Fruit fly (Drosophila melanogaster) whole organism, embryonic: ENCODE measurements around the gene gogo.

Experiments
- Aef1 ChIP-seq: fragments of 200-800 bp; sonication (Bioruptor generic); IDR thresholded peaks from 3 replicates; pipeline ENCODE4 v1.3.6; 2022; ENCODE audit warnings: missing biosample characterization, missing genetic modification characterization
- Atf3 ChIP-seq: fragments of 200-800 bp; sonication (Bioruptor generic); optimal IDR thresholded peaks from 3 replicates; lab custom pipeline; 2016; ENCODE audit warnings: missing biosample characterization, missing genetic modification characterization
- CG11247 ChIP-seq: fragments of 200-800 bp; sonication (Bioruptor generic); IDR thresholded peaks from 2 replicates; pipeline ENCODE4 v1.3.6; 2022; ENCODE audit warnings: missing biosample characterization, missing genetic modification characterization
- CG12071 ChIP-seq: fragments of 200-800 bp; sonication (Bioruptor generic); optimal IDR thresholded peaks from 3 replicates; lab custom pipeline; 2018; ENCODE audit warnings: missing biosample characterization, mild to moderate bottlenecking, missing genetic modification characterization
- CG1233 ChIP-seq: fragments of 200-800 bp; sonication (Bioruptor generic); optimal IDR thresholded peaks from 4 replicates; lab custom pipeline; 2018; ENCODE audit warnings: missing biosample characterization, mild to moderate bottlenecking, missing genetic modification characterization
- CG12659 ChIP-seq: fragments of 200-800 bp; sonication (Bioruptor generic); optimal IDR thresholded peaks from 3 replicates; lab custom pipeline; 2017; ENCODE audit warnings: mild to moderate bottlenecking, missing biosample characterization, missing genetic modification reagents, missing genetic modification characterization
- CG15601 ChIP-seq: fragments of 200-800 bp; sonication (Bioruptor generic); optimal IDR thresholded peaks from 3 replicates; lab custom pipeline; 2019; ENCODE audit warnings: missing biosample characterization, mild to moderate bottlenecking, missing genetic modification characterization, moderate library complexity
- CG16815 ChIP-seq: fragments of 200-800 bp; sonication (Bioruptor generic); optimal IDR thresholded peaks from 3 replicates; lab custom pipeline; 2017; ENCODE audit warnings: missing biosample characterization, mild to moderate bottlenecking, missing genetic modification characterization
- CG17385 ChIP-seq: fragments of 200-800 bp; sonication (Bioruptor generic); optimal IDR thresholded peaks from 3 replicates; lab custom pipeline; 2018; ENCODE audit warnings: missing biosample characterization, mild to moderate bottlenecking, missing genetic modification characterization
- CG17912 ChIP-seq: fragments of 200-800 bp; sonication (Bioruptor generic); optimal IDR thresholded peaks from 2 replicates; lab custom pipeline; 2018; ENCODE audit warnings: missing biosample characterization, mild to moderate bottlenecking, missing genetic modification characterization
- CG2199 ChIP-seq: fragments of 200-800 bp; sonication (Bioruptor generic); IDR thresholded peaks from 3 replicates; pipeline ENCODE4 v1.3.6; 2022; ENCODE audit warnings: missing biosample characterization, missing genetic modification characterization
- CG3847 ChIP-seq: fragments of 200-800 bp; sonication (Bioruptor generic); IDR thresholded peaks from 2 replicates; pipeline ENCODE4 v1.3.6; 2022; ENCODE audit warnings: missing biosample characterization, missing genetic modification characterization
- CG6175 ChIP-seq: fragments of 200-800 bp; sonication (Bioruptor generic); IDR thresholded peaks from 3 replicates; pipeline ENCODE4 v1.3.6; 2022; ENCODE audit warnings: missing biosample characterization, missing genetic modification characterization
- CG6791 ChIP-seq: fragments of 200-800 bp; sonication (Bioruptor generic); IDR thresholded peaks from 3 replicates; pipeline ENCODE4 v1.3.6; 2022; ENCODE audit warnings: missing biosample characterization, missing genetic modification characterization; ENCODE audit not compliant: partially characterized antibody
- CG8388 ChIP-seq: fragments of 200-800 bp; sonication (Bioruptor generic); optimal IDR thresholded peaks from 2 replicates; lab custom pipeline; 2019; ENCODE audit warnings: missing biosample characterization, mild to moderate bottlenecking, missing genetic modification characterization, moderate library complexity
- CrebB ChIP-seq: fragments of 200-800 bp; sonication (Bioruptor generic); optimal IDR thresholded peaks from 3 replicates; lab custom pipeline; 2018; ENCODE audit warnings: missing biosample characterization, mild to moderate bottlenecking, missing genetic modification characterization
- Dll ChIP-seq: fragments of 200-800 bp; sonication (Bioruptor generic); IDR thresholded peaks from 4 replicates; pipeline ENCODE4 v1.3.6; 2022; ENCODE audit warnings: missing biosample characterization, missing genetic modification characterization; ENCODE audit not compliant: partially characterized antibody
- Fer1 ChIP-seq: fragments of 200-800 bp; sonication (Bioruptor generic); optimal IDR thresholded peaks from 2 replicates; lab custom pipeline; 2017; ENCODE audit warnings: missing biosample characterization, mild to moderate bottlenecking, missing genetic modification characterization
- Fer2 ChIP-seq: fragments of 200-800 bp; sonication (Bioruptor generic); optimal IDR thresholded peaks from 2 replicates; lab custom pipeline; 2018; ENCODE audit warnings: missing biosample characterization, mild to moderate bottlenecking, missing genetic modification characterization, moderate library complexity
- HLH54F ChIP-seq: fragments of 200-800 bp; sonication (Bioruptor generic); optimal IDR thresholded peaks from 3 replicates; lab custom pipeline; 2016; ENCODE audit warnings: missing biosample characterization, missing genetic modification characterization
- HmgD ChIP-seq: fragments of 200-800 bp; sonication (Bioruptor generic); optimal IDR thresholded peaks from 3 replicates; lab custom pipeline; 2016; ENCODE audit warnings: missing biosample characterization, missing genetic modification characterization
- HmgZ ChIP-seq: fragments of 200-800 bp; sonication (Bioruptor generic); optimal IDR thresholded peaks from 2 replicates; lab custom pipeline; 2018; ENCODE audit warnings: missing biosample characterization, mild to moderate bottlenecking, missing genetic modification characterization
- Jarid2 ChIP-seq: fragments of 200-800 bp; sonication (Bioruptor generic); optimal IDR thresholded peaks from 3 replicates; lab custom pipeline; 2017; ENCODE audit warnings: mild to moderate bottlenecking, missing biosample characterization, missing genetic modification reagents, missing genetic modification characterization
- Rfx ChIP-seq: fragments of 200-800 bp; sonication (Bioruptor generic); IDR thresholded peaks from 2 replicates; pipeline ENCODE4 v1.3.6; 2022; ENCODE audit warnings: missing biosample characterization, missing genetic modification characterization
- Sry-δ ChIP-seq: fragments of 200-800 bp; sonication (Bioruptor generic); optimal IDR thresholded peaks from 2 replicates; lab custom pipeline; 2016; ENCODE audit warnings: missing biosample characterization, missing genetic modification characterization
- Xrp1 ChIP-seq: fragments of 200-800 bp; sonication (Bioruptor generic); IDR thresholded peaks from 2 replicates; pipeline ENCODE4 v1.3.6; 2022; ENCODE audit warnings: missing biosample characterization, missing genetic modification characterization
- ato ChIP-seq: fragments of 200-800 bp; sonication (Bioruptor generic); IDR thresholded peaks from 2 replicates; pipeline ENCODE4 v1.3.6; 2022; ENCODE audit warnings: missing biosample characterization, missing genetic modification characterization; ENCODE audit not compliant: partially characterized antibody
- bcd ChIP-seq: fragments of 200-800 bp; sonication (Bioruptor generic); optimal IDR thresholded peaks from 2 replicates; lab custom pipeline; 2017; ENCODE audit warnings: missing biosample characterization, mild to moderate bottlenecking, missing genetic modification characterization
- caup ChIP-seq: fragments of 200-800 bp; sonication (Bioruptor generic); optimal IDR thresholded peaks from 3 replicates; lab custom pipeline; 2017; ENCODE audit warnings: missing biosample characterization, mild to moderate bottlenecking, missing genetic modification characterization, moderate library complexity; ENCODE audit not compliant: severe bottlenecking
- fu2 ChIP-seq: fragments of 200-800 bp; sonication (Bioruptor generic); optimal IDR thresholded peaks from 2 replicates; lab custom pipeline; 2016; ENCODE audit warnings: missing biosample characterization, missing genetic modification characterization
- hb ChIP-seq: fragments of 200-800 bp; sonication (Bioruptor generic); IDR thresholded peaks from 3 replicates; pipeline ENCODE4 v1.3.6; 2022; ENCODE audit warnings: missing biosample characterization, missing genetic modification characterization; ENCODE audit not compliant: partially characterized antibody
- ken ChIP-seq: fragments of 200-800 bp; sonication (Bioruptor generic); IDR thresholded peaks from 3 replicates; pipeline ENCODE4 v1.3.6; 2022; ENCODE audit warnings: missing biosample characterization, missing genetic modification characterization
- klu ChIP-seq: fragments of 200-800 bp; sonication (Bioruptor generic); IDR thresholded peaks from 2 replicates; pipeline ENCODE4 v1.3.6; 2022; ENCODE audit warnings: missing biosample characterization, missing genetic modification characterization
- lmd ChIP-seq: fragments of 200-800 bp; sonication (Bioruptor generic); IDR thresholded peaks from 2 replicates; pipeline ENCODE4 v1.3.6; 2022; ENCODE audit warnings: missing biosample characterization, missing genetic modification characterization
- mld ChIP-seq: fragments of 200-800 bp; sonication (Bioruptor generic); IDR thresholded peaks from 3 replicates; pipeline ENCODE4 v1.3.6; 2022; ENCODE audit warnings: missing biosample characterization, missing genetic modification characterization; ENCODE audit not compliant: partially characterized antibody
- nerfin-1 ChIP-seq: fragments of 200-800 bp; sonication (Bioruptor generic); optimal IDR thresholded peaks from 3 replicates; lab custom pipeline; 2019; ENCODE audit warnings: missing biosample characterization, mild to moderate bottlenecking, missing genetic modification characterization, moderate library complexity
- peb ChIP-seq: fragments of 200-800 bp; sonication (Bioruptor generic); IDR thresholded peaks from 2 replicates; pipeline ENCODE4 v1.3.6; 2022; ENCODE audit warnings: missing biosample characterization, missing genetic modification characterization
- run ChIP-seq: fragments of 200-800 bp; sonication (Bioruptor generic); optimal IDR thresholded peaks from 3 replicates; lab custom pipeline; 2018; ENCODE audit warnings: missing biosample characterization, mild to moderate bottlenecking, missing genetic modification characterization
- sc ChIP-seq, 3 experiments: fragments of >200 bp in 2 of 3; fragments of 200-800 bp in 1 of 3; sonication (Bioruptor generic) in 1 of 3; optimal IDR thresholded peaks; 2 replicates in 2 of 3; 3 replicates in 1 of 3; lab custom pipeline; 2017; ENCODE audit warnings: mild to moderate bottlenecking in 1 of 3, missing biosample characterization in 1 of 3, missing genetic modification characterization in 1 of 3, missing genetic modification reagents in 1 of 3
- sd ChIP-seq: fragments of 200-800 bp; sonication (Bioruptor generic); optimal IDR thresholded peaks from 3 replicates; lab custom pipeline; 2018; ENCODE audit warnings: missing biosample characterization, mild to moderate bottlenecking, missing genetic modification characterization, moderate library complexity
- toy ChIP-seq: fragments of 200-800 bp; sonication (Bioruptor generic); IDR thresholded peaks from 2 replicates; pipeline ENCODE4 v1.3.6; 2022; ENCODE audit warnings: missing biosample characterization, missing genetic modification characterization
- twi ChIP-seq: fragments of 200-800 bp; optimal IDR thresholded peaks from 2 replicates; lab custom pipeline; 2019; ENCODE audit warnings: missing biosample characterization, mild to moderate bottlenecking, missing genetic modification characterization, moderate library complexity
- vfl ChIP-seq: fragments of 200-800 bp; sonication (Bioruptor generic); optimal IDR thresholded peaks from 2 replicates; lab custom pipeline; 2016; ENCODE audit warnings: missing biosample characterization, missing genetic modification characterization
- vvl ChIP-seq: fragments of 200-800 bp; sonication (Bioruptor generic); IDR thresholded peaks from 2 replicates; pipeline ENCODE4 v1.3.6; 2022; ENCODE audit warnings: missing biosample characterization, missing genetic modification characterization
- z ChIP-seq: fragments of 200-800 bp; sonication (Bioruptor generic); IDR thresholded peaks from 3 replicates; pipeline ENCODE4 v1.3.6; 2022; ENCODE audit warnings: missing biosample characterization, missing genetic modification characterization
- zen ChIP-seq: fragments of 200-800 bp; sonication (Bioruptor generic); optimal IDR thresholded peaks from 3 replicates; lab custom pipeline; 2018; ENCODE audit warnings: missing biosample characterization, mild to moderate bottlenecking, missing genetic modification characterization, moderate library complexity
- zfh2 ChIP-seq: fragments of 200-800 bp; sonication (Bioruptor generic); optimal IDR thresholded peaks from 2 replicates; lab custom pipeline; 2016; ENCODE audit warnings: missing biosample characterization, missing genetic modification characterization

gogo gene

DNA sequence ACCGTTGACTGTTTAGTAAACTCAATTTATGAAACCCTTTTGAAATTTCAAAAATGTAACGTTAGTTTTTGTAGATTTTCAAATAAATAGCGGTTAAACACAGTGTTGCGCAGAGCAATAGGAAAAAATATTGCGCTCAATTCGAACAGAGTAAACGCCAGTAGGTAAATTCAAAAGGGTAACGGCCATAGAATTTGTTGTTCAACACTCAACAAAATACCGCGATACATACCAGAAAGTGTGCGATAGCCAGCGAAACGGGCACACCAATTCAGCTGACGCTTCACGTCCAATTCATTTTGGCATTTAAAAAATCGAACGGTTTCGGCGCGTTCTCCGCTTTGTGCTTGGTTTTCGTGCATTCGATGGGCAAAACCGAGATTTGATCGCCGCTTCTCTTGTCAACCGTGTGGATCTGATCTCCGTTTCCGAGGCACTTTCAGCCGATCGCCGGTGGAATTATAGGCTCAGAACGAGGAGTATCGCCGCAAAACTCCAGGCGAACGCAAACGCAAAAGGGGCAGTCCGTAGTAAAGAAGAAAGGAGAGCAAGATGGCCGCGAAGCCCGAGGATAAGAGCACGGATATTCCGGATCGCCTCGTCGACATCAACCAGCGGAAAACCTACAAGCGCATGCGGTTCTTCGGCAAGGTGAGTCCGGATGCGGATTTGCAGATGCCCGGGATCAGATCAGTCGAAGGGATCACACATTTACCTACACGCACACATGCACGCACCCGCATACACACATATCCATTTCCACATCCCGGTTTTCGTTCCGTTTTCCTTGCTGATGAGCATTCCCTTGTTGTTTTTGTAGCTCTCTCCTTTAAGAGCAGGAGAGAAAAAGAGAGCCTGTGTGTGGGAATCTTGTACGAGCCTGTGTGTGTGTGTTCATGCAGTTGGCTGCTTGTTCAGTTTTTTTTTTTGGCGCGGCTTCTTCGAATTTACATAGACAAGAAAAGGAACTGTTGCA lies 15.1 kb upstream of the gogo start (continued):
- no peak for TF ChIP-seq Fer2 (tag; lab: Kevin White, UChicago)
- TF ChIP-seq mld (GFP tag; lab: Robert Waterston, UW), result peak; percentile 57; the same call in 1 of the 3 replicates
- TF ChIP-seq HLH54F, result peak; percentile 65
- TF ChIP-seq CG12071 (GFP tag; lab: Kevin White, UChicago), result no peak
- TF ChIP-seq CG6175, result no peak
- TF ChIP-seq CG15601 (tag; lab: Kevin White, UChicago), result no peak
- no peak for TF ChIP-seq CG16815 (GFP tag; lab: Kevin White, UChicago)
- TF ChIP-seq HmgD (GFP tag; lab: Kevin White, UChicago), result peak; percentile 91
- 0 out of 3 replicates have a peak, but pooled peaks have one; percentile 31 for TF ChIP-seq Aef1 (GFP tag; lab: Robert Waterston, UW)
- peak; percentile 89 for TF ChIP-seq CG3847 (GFP tag; lab: Robert Waterston, UW)
- 0 out of 3 replicates have a peak, but pooled peaks have one; percentile 41 for TF ChIP-seq CG2199 (GFP tag; lab: Robert Waterston, UW)
- TF ChIP-seq toy, result no peak
- TF ChIP-seq caup (GFP tag; lab: Kevin White, UChicago), result peak; percentile 47
- no peak for TF ChIP-seq CG17385 (GFP tag; lab: Kevin White, UChicago)
- TF ChIP-seq CrebB (tag; lab: Kevin White, UChicago), result no peak
- peak; percentile 65 for TF ChIP-seq fu2
- TF ChIP-seq Rfx, result peak; percentile 77
- peak; percentile 83 for TF ChIP-seq Dll (GFP tag; lab: Robert Waterston, UW)
- peak; percentile 45 for TF ChIP-seq bcd (GFP tag; lab: Kevin White, UChicago)
- TF ChIP-seq CG17912 (GFP tag; lab: Kevin White, UChicago), result no peak
- no peak for TF ChIP-seq CG8388 (GFP tag; lab: Kevin White, UChicago)
- TF ChIP-seq sd (tag; lab: Kevin White, UChicago), result no peak
- TF ChIP-seq Xrp1 (GFP tag; lab: Robert Waterston, UW), result peak; percentile 53; the same call in 1 of the 2 replicates
- peak; percentile 78 for TF ChIP-seq ato (GFP tag; lab: Robert Waterston, UW)
- peak; percentile 73 for TF ChIP-seq hb (GFP tag; lab: Robert Waterston, UW)
- TF ChIP-seq klu (GFP tag; lab: Robert Waterston, UW), result peak; percentile 33; the same call in 1 of the 2 replicates
- peak; percentile 90 for TF ChIP-seq nerfin-1 (tag; lab: Kevin White, UChicago)
- no peak for TF ChIP-seq Jarid2 (GFP tag; lab: Kevin White, UChicago)
- TF ChIP-seq CG6791 (GFP tag; lab: Robert Waterston, UW), result peak; percentile 89
- peak; percentile 3 for TF ChIP-seq zen (tag; lab: Kevin White, UChicago)
- peak; percentile 55 for TF ChIP-seq vfl (GFP tag; lab: Kevin White, UChicago)
- TF ChIP-seq zfh2 (GFP tag; lab: Kevin White, UChicago), result peak; percentile 54
- peak; percentile 57 for TF ChIP-seq CG11247 (GFP tag; lab: Robert Waterston, UW)
- no peak for TF ChIP-seq twi (tag; lab: Kevin White, UChicago)
- TF ChIP-seq CG12659 (GFP tag; lab: Kevin White, UChicago), result peak; percentile 73
- TF ChIP-seq ken (GFP tag; lab: Robert Waterston, UW), result peak; percentile 66; the same call in 2 of the 3 replicates
- TF ChIP-seq Fer1 (GFP tag; lab: Kevin White, UChicago), result peak; percentile 20
- TF ChIP-seq HmgZ, result peak; percentile 87
- TF ChIP-seq Atf3, result peak; percentile 16
- TF ChIP-seq run, result no peak
- no peak for TF ChIP-seq z (GFP tag; lab: Robert Waterston, UW)
- TF ChIP-seq CG1233, result no peak
- TF ChIP-seq Sry-δ (GFP tag; lab: Kevin White, UChicago), result peak; percentile 79
- peak; percentile 6; the same call in 1 of the 2 replicates for TF ChIP-seq lmd
- TF ChIP-seq sc (optimal IDR thresholded peaks at IDR 0.05; lab: Kevin White, UChicago), result no peak
- no peak for TF ChIP-seq sc (GFP tag; optimal IDR thresholded peaks at IDR 0.05; lab: Kevin White, UChicago)
- no peak for TF ChIP-seq peb
- peak; percentile 58 for TF ChIP-seq vvl
